Worm (Caenorhabditis elegans): ENCODE measurements around the gene nfyc-1.

nfyc-1 gene

DNA sequence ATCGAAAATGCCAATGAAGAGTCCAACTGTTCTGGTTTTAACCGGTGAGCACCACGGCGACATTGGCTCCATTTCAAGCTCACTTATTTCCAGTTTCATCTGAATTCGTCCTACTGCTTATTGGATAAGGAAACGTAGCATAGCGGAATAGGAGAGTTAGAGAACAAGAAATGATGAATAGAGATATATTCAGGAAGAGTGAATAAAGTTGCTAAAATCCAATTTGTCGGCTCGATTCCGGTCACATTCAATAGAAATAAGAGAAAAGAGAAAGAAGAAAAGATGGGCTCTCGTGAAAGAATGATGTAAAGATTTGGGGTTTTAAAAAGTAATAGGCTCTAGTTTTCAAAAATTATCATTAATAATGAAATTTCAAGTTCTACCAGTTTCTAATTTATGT lies 29.6 kb downstream of the nfyc-1 start:
- no peak for TF ChIP-seq nhr-25 (tag; optimal IDR thresholded peaks at IDR 0.05)
- peak; percentile 95 for TF ChIP-seq fkh-10 (GFP tag; optimal IDR thresholded peaks at IDR 0.05)

DNA sequence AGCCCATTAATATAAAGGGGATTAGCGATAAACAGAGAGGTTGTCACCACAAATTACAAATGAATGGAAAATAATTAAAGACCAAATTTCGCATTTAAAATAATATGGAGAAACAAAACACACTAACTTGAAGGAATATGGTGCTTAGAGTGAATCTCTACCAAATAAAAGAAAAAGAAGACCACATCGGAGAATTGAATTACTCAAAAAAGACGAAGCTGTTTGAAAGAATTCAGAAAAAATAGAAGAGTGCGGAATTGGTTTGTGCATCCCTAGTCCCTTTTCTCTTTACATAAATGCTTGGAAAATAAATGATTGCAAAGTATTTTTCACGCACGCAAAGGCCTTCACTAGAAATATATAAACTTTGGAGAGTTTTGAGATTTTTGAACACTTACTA lies 30.2 kb downstream of the nfyc-1 start:
- TF ChIP-seq nhr-28 (tag; optimal IDR thresholded peaks at IDR 0.05): no peak
- TF ChIP-seq lin-15B (tag; optimal IDR thresholded peaks at IDR 0.05): no peak
- no peak for TF ChIP-seq unc-62 (GFP tag; optimal IDR thresholded peaks at IDR 0.05)
- no peak for TF ChIP-seq fkh-10 (GFP tag; optimal IDR thresholded peaks at IDR 0.05)
- no peak for TF ChIP-seq aly-2 (tag; optimal IDR thresholded peaks at IDR 0.05)

DNA sequence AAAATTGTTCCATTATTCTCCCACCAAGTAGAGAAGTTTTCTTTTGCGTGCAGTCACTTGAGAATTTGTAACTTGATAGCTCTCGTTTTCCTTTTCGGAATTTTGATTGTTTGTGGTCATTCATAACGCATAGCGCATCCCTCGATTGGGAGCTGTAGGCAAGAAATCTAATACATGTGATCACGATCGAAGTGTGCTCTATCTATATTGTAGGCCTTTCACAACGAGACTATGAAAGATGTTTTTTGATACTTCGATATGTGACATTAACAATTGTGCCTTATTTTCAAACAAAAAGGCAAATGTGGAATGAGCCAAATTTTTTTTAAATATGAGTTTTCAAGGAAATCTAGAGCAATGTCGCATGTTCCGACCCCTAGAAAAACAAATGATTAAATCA lies 32.1 kb downstream of the nfyc-1 start:
- TF ChIP-seq unc-39 (tag; optimal IDR thresholded peaks at IDR 0.05) (no peak), hmg-11 (tag; optimal IDR thresholded peaks at IDR 0.05) (no peak), nhr-23 (tag; optimal IDR thresholded peaks at IDR 0.05) (no peak), mml-1 (tag; optimal IDR thresholded peaks at IDR 0.05) (no peak), nfya-1 (tag; optimal IDR thresholded peaks at IDR 0.05; ENCODE audit: insufficient read depth) (no peak), pha-4 (tag; optimal IDR thresholded peaks at IDR 0.05) (no peak), ztf-11 (tag; optimal IDR thresholded peaks at IDR 0.05) (no peak), mdl-1 (tag; optimal IDR thresholded peaks at IDR 0.05) (no peak), fos-1 (tag; optimal IDR thresholded peaks at IDR 0.05) (no peak), ceh-16 (tag; optimal IDR thresholded peaks at IDR 0.05) (no peak)

DNA sequence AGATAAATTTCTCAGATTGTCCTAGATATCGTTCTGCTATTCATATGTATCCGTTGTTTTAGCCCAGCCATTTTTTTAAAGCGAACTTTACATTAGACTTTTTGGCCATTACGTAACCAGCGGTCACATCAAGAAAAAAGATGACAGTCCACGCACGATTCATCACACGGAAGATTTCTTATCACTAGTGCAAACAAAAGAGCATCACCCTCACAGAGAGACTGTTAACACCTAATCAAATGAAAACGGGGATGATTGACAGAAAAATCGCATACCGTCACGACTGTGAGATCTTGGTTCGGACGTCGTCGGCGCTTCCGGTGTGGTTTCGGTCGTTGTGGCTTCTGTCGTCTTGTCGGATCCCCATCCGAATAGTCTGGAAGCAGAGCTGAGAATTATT lies 33.0 kb downstream of the nfyc-1 start:
- TF ChIP-seq elt-2 (tag; optimal IDR thresholded peaks at IDR 0.05): peak; percentile 16
- no peak for TF ChIP-seq unc-62 (GFP tag; optimal IDR thresholded peaks at IDR 0.05)

DNA sequence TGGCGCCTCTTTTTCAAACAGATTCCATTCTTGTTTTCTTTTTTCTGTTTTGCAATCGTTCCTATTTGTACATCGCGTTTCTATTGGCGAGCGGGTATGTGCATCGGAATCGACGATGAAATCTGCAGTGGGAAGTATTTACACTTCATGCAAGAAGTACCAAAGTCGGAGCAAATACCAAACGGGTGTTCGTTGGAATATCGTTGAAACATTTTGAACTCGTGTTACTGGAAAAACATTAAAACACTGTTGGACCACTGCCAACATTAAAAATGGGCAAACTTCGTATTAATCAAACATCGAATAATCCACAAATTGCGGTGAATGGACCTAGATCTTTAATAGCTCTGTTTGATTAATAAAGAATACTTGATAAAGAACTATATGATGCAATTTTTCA lies 35.5 kb downstream of the nfyc-1 start, which contains the start of gene C23H3.9:
Gene C23H3.9, minus strand, starts transcription at position 101 of the 400 bp plus-strand sequence.
- no peak for TF ChIP-seq ceh-82 (tag; optimal IDR thresholded peaks at IDR 0.05)
- TF ChIP-seq lin-39 (tag; optimal IDR thresholded peaks at IDR 0.05): no peak
- TF ChIP-seq hmg-11 (tag; optimal IDR thresholded peaks at IDR 0.05): no peak
- no peak for TF ChIP-seq ztf-11 (tag; optimal IDR thresholded peaks at IDR 0.05)
- TF ChIP-seq ceh-28 (tag; optimal IDR thresholded peaks at IDR 0.05): no peak
- TF ChIP-seq unc-39 (tag; optimal IDR thresholded peaks at IDR 0.05): no peak
- no peak for TF ChIP-seq fos-1 (tag; optimal IDR thresholded peaks at IDR 0.05)
- no peak for TF ChIP-seq nhr-237 (tag; optimal IDR thresholded peaks at IDR 0.05)
- no peak for TF ChIP-seq sea-2 (GFP tag; optimal IDR thresholded peaks at IDR 0.05)
- TF ChIP-seq pha-4 (tag; optimal IDR thresholded peaks at IDR 0.05): no peak
- no peak for TF ChIP-seq ztf-4 (tag; optimal IDR thresholded peaks at IDR 0.05)

DNA sequence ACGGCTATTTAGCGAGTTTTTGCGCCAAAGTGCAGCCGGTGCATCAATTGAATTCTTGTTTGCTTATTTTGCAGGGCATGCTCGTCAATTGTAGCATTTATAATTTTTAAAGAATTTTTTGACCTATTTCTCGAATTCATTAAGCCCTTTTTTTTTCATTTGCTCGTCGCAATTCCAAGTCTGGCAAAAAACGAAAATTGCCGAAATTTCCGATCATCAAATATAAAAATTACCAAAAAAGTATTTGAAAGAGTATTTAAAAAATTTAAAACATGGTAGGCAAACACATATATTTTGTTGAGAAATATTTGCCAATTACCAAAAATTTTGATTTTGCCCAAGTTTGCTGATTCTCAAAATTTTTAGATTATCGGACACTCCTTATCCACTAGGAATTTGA lies 40.4 kb downstream of the nfyc-1 start, which contains the start of gene C50D2.6:
Gene C50D2.6, plus strand, starts transcription at position 301 of the 400 bp plus-strand sequence.
- TF ChIP-seq sea-2 (GFP tag; optimal IDR thresholded peaks at IDR 0.05) (no peak), skn-1 (tag; optimal IDR thresholded peaks at IDR 0.05) (no peak), ceh-16 (tag; optimal IDR thresholded peaks at IDR 0.05) (no peak), tbx-2 (tag; optimal IDR thresholded peaks at IDR 0.05) (no peak), lin-15B (tag; optimal IDR thresholded peaks at IDR 0.05) (no peak)

DNA sequence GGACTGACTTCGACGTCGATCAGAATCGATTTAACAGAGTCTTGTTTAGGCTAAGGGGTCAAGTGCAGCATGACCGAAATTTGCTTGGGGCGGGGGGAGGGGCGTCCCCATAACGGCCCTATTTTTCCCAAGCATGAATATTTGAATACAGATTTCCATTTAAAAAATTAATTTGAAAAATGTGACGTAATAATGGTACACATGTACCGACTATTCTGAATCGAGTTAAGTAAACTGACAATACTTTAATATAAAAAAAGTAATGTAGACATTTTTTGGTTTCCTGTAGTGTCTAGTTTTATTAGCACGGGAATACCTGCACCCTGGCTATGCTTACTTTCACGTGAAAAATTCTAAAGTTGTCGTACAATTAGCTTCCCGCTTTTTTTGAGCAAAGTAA lies 43.1 kb downstream of the nfyc-1 start:
- TF ChIP-seq egl-5 (tag; optimal IDR thresholded peaks at IDR 0.05): no peak
- TF ChIP-seq tbx-2 (tag; optimal IDR thresholded peaks at IDR 0.05): no peak
- no peak for TF ChIP-seq nhr-76 (tag; optimal IDR thresholded peaks at IDR 0.05)
- TF ChIP-seq nhr-11 (tag; optimal IDR thresholded peaks at IDR 0.05): no peak
- TF ChIP-seq ztf-4 (tag; optimal IDR thresholded peaks at IDR 0.05): no peak
- TF ChIP-seq aly-2 (tag; optimal IDR thresholded peaks at IDR 0.05): no peak
- TF ChIP-seq nhr-12 (tag; optimal IDR thresholded peaks at IDR 0.05): no peak
- TF ChIP-seq hmg-11 (tag; optimal IDR thresholded peaks at IDR 0.05): no peak
- no peak for TF ChIP-seq fkh-2 (tag; optimal IDR thresholded peaks at IDR 0.05)
- no peak for TF ChIP-seq nhr-28 (tag; optimal IDR thresholded peaks at IDR 0.05)
- no peak for TF ChIP-seq nhr-25 (tag; optimal IDR thresholded peaks at IDR 0.05)
- no peak for TF ChIP-seq mml-1 (tag; optimal IDR thresholded peaks at IDR 0.05)
- no peak for TF ChIP-seq lin-15B (tag; optimal IDR thresholded peaks at IDR 0.05)
- TF ChIP-seq skn-1 (tag; optimal IDR thresholded peaks at IDR 0.05): no peak
- no peak for TF ChIP-seq unc-62 (GFP tag; optimal IDR thresholded peaks at IDR 0.05)
- TF ChIP-seq fos-1 (tag; optimal IDR thresholded peaks at IDR 0.05): no peak
- TF ChIP-seq jun-1 (tag; optimal IDR thresholded peaks at IDR 0.05): no peak
- TF ChIP-seq ceh-9 (tag; optimal IDR thresholded peaks at IDR 0.05): no peak

All from whole organism, L3 larva.